Fruit fly (Drosophila melanogaster) whole organism, embryonic: ENCODE data around the gene CG43338.

Source experiments
- Bteb2 ChIP-seq: fragments of 200-800 bp; sonication (Bioruptor generic); optimal IDR thresholded peaks from 2 replicates; lab custom pipeline; 2016; ENCODE audit warnings: missing biosample characterization, missing genetic modification characterization
- CG10147 ChIP-seq: fragments of 200-800 bp; sonication (Bioruptor generic); optimal IDR thresholded peaks from 2 replicates; lab custom pipeline; 2019; ENCODE audit warnings: missing biosample characterization, mild to moderate bottlenecking, missing genetic modification characterization, moderate library complexity
- CG10274 ChIP-seq: fragments of 200-800 bp; sonication (Bioruptor generic); optimal IDR thresholded peaks from 3 replicates; lab custom pipeline; 2017; ENCODE audit warnings: missing biosample characterization, mild to moderate bottlenecking, missing genetic modification characterization
- CG10366 ChIP-seq: fragments of 200-800 bp; sonication (Bioruptor generic); IDR thresholded peaks from 2 replicates; pipeline ENCODE4 v1.3.6; 2022; ENCODE audit warnings: missing biosample characterization, missing genetic modification characterization
- CG11085 ChIP-seq: fragments of 200-800 bp; sonication (Bioruptor generic); IDR thresholded peaks from 2 replicates; pipeline ENCODE4 v1.3.6; 2022; ENCODE audit warnings: missing biosample characterization, missing genetic modification characterization
- CG14860 ChIP-seq: fragments of 200-800 bp; sonication (Bioruptor generic); IDR thresholded peaks from 3 replicates; pipeline ENCODE4 v1.3.6; 2022; ENCODE audit warnings: missing biosample characterization, missing genetic modification characterization; ENCODE audit not compliant: partially characterized antibody
- CG18262 ChIP-seq: fragments of 200-800 bp; optimal IDR thresholded peaks from 3 replicates; lab custom pipeline; 2019; ENCODE audit warnings: missing biosample characterization, mild to moderate bottlenecking, missing genetic modification characterization, moderate library complexity
- CG1832 ChIP-seq: fragments of 200-800 bp; sonication (Bioruptor generic); optimal IDR thresholded peaks from 2 replicates; lab custom pipeline; 2017; ENCODE audit warnings: missing biosample characterization, mild to moderate bottlenecking, missing genetic modification characterization, inconsistent platforms
- CG18599 ChIP-seq: fragments of 200-800 bp; sonication (Bioruptor generic); optimal IDR thresholded peaks from 3 replicates; lab custom pipeline; 2017; ENCODE audit warnings: missing biosample characterization, missing genetic modification characterization, mild to moderate bottlenecking, moderate library complexity, missing genetic modification reagents
- CG2678 ChIP-seq: fragments of 200-800 bp; sonication (Bioruptor generic); optimal IDR thresholded peaks from 3 replicates; lab custom pipeline; 2019; ENCODE audit warnings: missing biosample characterization, mild to moderate bottlenecking, missing genetic modification characterization, moderate library complexity
- CG31388 ChIP-seq: fragments of 200-800 bp; sonication (Bioruptor generic); optimal IDR thresholded peaks from 2 replicates; lab custom pipeline; 2016; ENCODE audit warnings: missing biosample characterization, missing genetic modification characterization
- CG3847 ChIP-seq: fragments of 200-800 bp; sonication (Bioruptor generic); IDR thresholded peaks from 2 replicates; pipeline ENCODE4 v1.3.6; 2022; ENCODE audit warnings: missing biosample characterization, missing genetic modification characterization
- CG5953 ChIP-seq: fragments of 200-800 bp; sonication (Bioruptor generic); IDR thresholded peaks from 2 replicates; pipeline ENCODE4 v1.3.6; 2022; ENCODE audit warnings: missing biosample characterization, missing genetic modification characterization
- CG7839 ChIP-seq: fragments of 200-800 bp; sonication (Bioruptor generic); optimal IDR thresholded peaks from 3 replicates; lab custom pipeline; 2018; ENCODE audit warnings: missing biosample characterization, mild to moderate bottlenecking, missing genetic modification characterization, moderate library complexity
- CG7987 ChIP-seq: fragments of 200-800 bp; sonication (Bioruptor generic); optimal IDR thresholded peaks from 2 replicates; lab custom pipeline; 2018; ENCODE audit warnings: missing biosample characterization, mild to moderate bottlenecking, missing genetic modification characterization, moderate library complexity
- CG8290 ChIP-seq, 3 experiments: fragments of 200-800 bp; sonication (Bioruptor generic); optimal IDR thresholded peaks; 2 replicates each; lab custom pipeline; 2016 to 2019; ENCODE audit warnings: missing biosample characterization in 3 of 3, missing genetic modification characterization in 3 of 3, mild to moderate bottlenecking in 2 of 3, moderate library complexity in 1 of 3
- Mad ChIP-seq: fragments of 200-800 bp; sonication (Bioruptor generic); optimal IDR thresholded peaks from 2 replicates; lab custom pipeline; 2016; ENCODE audit warnings: missing biosample characterization, missing genetic modification characterization
- Max ChIP-seq: fragments of 200-800 bp; sonication (Bioruptor generic); optimal IDR thresholded peaks from 2 replicates; lab custom pipeline; 2016; ENCODE audit warnings: missing biosample characterization, mild to moderate bottlenecking, missing genetic modification characterization
- Mrtf ChIP-seq: fragments of 200-800 bp; sonication (Bioruptor generic); IDR thresholded peaks from 3 replicates; pipeline ENCODE4 v1.3.6; 2022; ENCODE audit warnings: missing biosample characterization, missing genetic modification characterization
- PHDP ChIP-seq: fragments of 200-800 bp; sonication (Bioruptor generic); optimal IDR thresholded peaks from 3 replicates; lab custom pipeline; 2018; ENCODE audit warnings: missing biosample characterization, mild to moderate bottlenecking, missing genetic modification characterization, moderate library complexity
- Scr ChIP-seq: fragments of 200-800 bp; sonication (Bioruptor generic); IDR thresholded peaks from 2 replicates; pipeline ENCODE4 v1.3.6; 2022; ENCODE audit warnings: missing biosample characterization, missing genetic modification characterization; ENCODE audit not compliant: partially characterized antibody
- Taf1 ChIP-seq: fragments of 200-800 bp; sonication (Bioruptor generic); IDR thresholded peaks from 2 replicates; pipeline ENCODE4 v1.3.6; 2022; ENCODE audit warnings: missing biosample characterization, missing genetic modification characterization
- abd-A ChIP-seq: fragments of 200-800 bp; sonication (Bioruptor generic); optimal IDR thresholded peaks from 3 replicates; lab custom pipeline; 2019; ENCODE audit warnings: missing biosample characterization, mild to moderate bottlenecking, missing genetic modification characterization, moderate library complexity
- aop ChIP-seq: fragments of 200-800 bp; sonication (Bioruptor generic); IDR thresholded peaks from 2 replicates; pipeline ENCODE4 v1.3.6; 2022; ENCODE audit warnings: missing biosample characterization, missing genetic modification characterization
- ash1 ChIP-seq: fragments of 200-800 bp; sonication (Bioruptor generic); optimal IDR thresholded peaks from 2 replicates; lab custom pipeline; 2018; ENCODE audit warnings: missing biosample characterization, mild to moderate bottlenecking, missing genetic modification characterization
- bbx ChIP-seq: fragments of 200-800 bp; sonication (Bioruptor generic); IDR thresholded peaks from 2 replicates; pipeline ENCODE4 v1.3.6; 2022; ENCODE audit warnings: missing biosample characterization, missing genetic modification characterization; ENCODE audit not compliant: partially characterized antibody
- bcd ChIP-seq: fragments of 200-800 bp; sonication (Bioruptor generic); optimal IDR thresholded peaks from 2 replicates; lab custom pipeline; 2017; ENCODE audit warnings: missing biosample characterization, mild to moderate bottlenecking, missing genetic modification characterization
- btn ChIP-seq: fragments of 200-800 bp; sonication (Bioruptor generic); optimal IDR thresholded peaks from 2 replicates; lab custom pipeline; 2016; ENCODE audit warnings: missing biosample characterization, missing genetic modification characterization
- chinmo ChIP-seq: fragments of 200-800 bp; sonication (Bioruptor generic); IDR thresholded peaks from 4 replicates; pipeline ENCODE4 v1.3.6; 2022; ENCODE audit warnings: missing biosample characterization, missing genetic modification characterization; ENCODE audit not compliant: partially characterized antibody
- chm ChIP-seq: fragments of 200-800 bp; sonication (Bioruptor generic); IDR thresholded peaks from 2 replicates; pipeline ENCODE4 v1.3.6; 2022; ENCODE audit warnings: missing biosample characterization, missing genetic modification characterization
- crol ChIP-seq: fragments of 200-800 bp; sonication (Bioruptor generic); IDR thresholded peaks from 2 replicates; pipeline ENCODE4 v1.3.6; 2022; ENCODE audit warnings: missing biosample characterization, missing genetic modification characterization
- grau ChIP-seq: fragments of 200-800 bp; optimal IDR thresholded peaks from 3 replicates; lab custom pipeline; 2019; ENCODE audit warnings: missing biosample characterization, mild to moderate bottlenecking, missing genetic modification characterization, moderate library complexity
- gro ChIP-seq: fragments of 200-800 bp; sonication (Bioruptor generic); optimal IDR thresholded peaks from 2 replicates; lab custom pipeline; 2016; ENCODE audit warnings: missing biosample characterization, missing genetic modification characterization
- gt ChIP-seq: fragments of 200-800 bp; sonication (Bioruptor generic); IDR thresholded peaks from 2 replicates; pipeline ENCODE4 v1.3.6; 2022; ENCODE audit warnings: missing biosample characterization, missing genetic modification characterization
- hbn ChIP-seq: fragments of 200-800 bp; sonication (Bioruptor generic); IDR thresholded peaks from 2 replicates; pipeline ENCODE4 v1.3.6; 2022; ENCODE audit warnings: missing biosample characterization, missing genetic modification characterization; ENCODE audit not compliant: partially characterized antibody
- insv ChIP-seq, 2 experiments: fragments of 200-800 bp; sonication (Bioruptor generic); optimal IDR thresholded peaks; 3 replicates each; lab custom pipeline; 2016 to 2018; ENCODE audit warnings: missing biosample characterization in 2 of 2, missing genetic modification characterization in 2 of 2
- inv ChIP-seq: fragments of 200-800 bp; sonication (Bioruptor generic); IDR thresholded peaks from 2 replicates; pipeline ENCODE4 v1.3.6; 2022; ENCODE audit warnings: missing biosample characterization, missing genetic modification characterization; ENCODE audit not compliant: partially characterized antibody
- jing ChIP-seq: fragments of 200-800 bp; sonication (Bioruptor generic); optimal IDR thresholded peaks from 2 replicates; lab custom pipeline; 2018; ENCODE audit warnings: missing biosample characterization, mild to moderate bottlenecking, missing genetic modification characterization
- kni ChIP-seq: fragments of 200-800 bp; sonication (Bioruptor generic); optimal IDR thresholded peaks from 3 replicates; lab custom pipeline; 2017; ENCODE audit warnings: mild to moderate bottlenecking, missing biosample characterization, missing genetic modification reagents, missing genetic modification characterization
- nerfin-2 ChIP-seq: fragments of 200-800 bp; sonication (Bioruptor generic); IDR thresholded peaks from 2 replicates; pipeline ENCODE4 v1.3.6; 2022; ENCODE audit warnings: missing biosample characterization, missing genetic modification characterization; ENCODE audit not compliant: partially characterized antibody
- nom ChIP-seq: fragments of 200-800 bp; sonication (Bioruptor generic); optimal IDR thresholded peaks from 2 replicates; lab custom pipeline; 2017; ENCODE audit warnings: missing biosample characterization, missing genetic modification characterization, mild to moderate bottlenecking, moderate library complexity, missing genetic modification reagents
- org-1 ChIP-seq: fragments of 200-800 bp; sonication (Bioruptor generic); optimal IDR thresholded peaks from 2 replicates; lab custom pipeline; 2017; ENCODE audit warnings: missing biosample characterization, missing genetic modification characterization
- pfk ChIP-seq: fragments of 200-800 bp; sonication (Bioruptor generic); optimal IDR thresholded peaks from 2 replicates; lab custom pipeline; 2018; ENCODE audit warnings: missing biosample characterization, mild to moderate bottlenecking, missing genetic modification characterization, moderate library complexity
- ro ChIP-seq: fragments of 200-800 bp; sonication (Bioruptor generic); IDR thresholded peaks from 2 replicates; pipeline ENCODE4 v1.3.6; 2022; ENCODE audit warnings: missing biosample characterization, missing genetic modification characterization
- sc ChIP-seq, 3 experiments: fragments of >200 bp in 2 of 3; fragments of 200-800 bp in 1 of 3; sonication (Bioruptor generic) in 1 of 3; optimal IDR thresholded peaks; 2 replicates in 2 of 3; 3 replicates in 1 of 3; lab custom pipeline; 2017; ENCODE audit warnings: mild to moderate bottlenecking in 1 of 3, missing biosample characterization in 1 of 3, missing genetic modification characterization in 1 of 3, missing genetic modification reagents in 1 of 3
- sqz ChIP-seq: fragments of 200-800 bp; sonication (Bioruptor generic); optimal IDR thresholded peaks from 3 replicates; lab custom pipeline; 2018; ENCODE audit warnings: missing biosample characterization, mild to moderate bottlenecking, missing genetic modification characterization
- twi ChIP-seq: fragments of 200-800 bp; optimal IDR thresholded peaks from 2 replicates; lab custom pipeline; 2019; ENCODE audit warnings: missing biosample characterization, mild to moderate bottlenecking, missing genetic modification characterization, moderate library complexity
- vnd ChIP-seq: fragments of 200-800 bp; sonication (Bioruptor generic); IDR thresholded peaks from 3 replicates; pipeline ENCODE4 v1.3.6; 2022; ENCODE audit warnings: missing biosample characterization, missing genetic modification characterization; ENCODE audit not compliant: partially characterized antibody

Gene CG43338

DNA sequence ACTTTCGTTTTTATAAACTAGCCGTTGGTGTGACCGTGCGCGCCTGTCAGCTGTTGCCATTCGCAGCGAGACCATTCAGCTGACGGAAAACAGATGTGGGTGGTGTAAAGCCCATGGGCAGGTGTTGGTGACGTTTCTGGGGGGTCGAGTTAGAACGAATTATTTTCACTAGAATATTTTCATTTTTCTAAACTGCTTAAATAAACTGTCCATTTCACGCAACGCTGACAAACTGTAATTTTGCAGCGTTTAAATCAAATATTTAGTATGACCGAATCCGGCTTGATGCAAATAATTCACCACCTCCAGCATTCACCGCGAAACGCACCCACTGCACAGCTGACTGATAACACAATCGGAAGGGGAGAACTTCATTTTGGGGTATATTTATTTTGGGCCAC is 24.4 kb upstream of the CG43338 start, which contains the start of the genes CG10383 and CG10338 (continued):
- TF ChIP-seq ro (peak; percentile 38; the same call in 1 of the 2 replicates), bcd (peak; percentile 83), vnd (no peak), nerfin-2 (GFP tag; lab: Robert Waterston, UW) (no peak), insv (GFP tag; optimal IDR thresholded peaks at IDR 0.05; lab: Kevin White, UChicago) (peak in 1 of 2 experiments; percentile 43), inv (no peak), Max (GFP tag; lab: Kevin White, UChicago) (peak; percentile 78), CG10274 (GFP tag; lab: Kevin White, UChicago) (no peak), ash1 (GFP tag; lab: Kevin White, UChicago) (no peak), pfk (no peak), CG10147 (GFP tag; lab: Kevin White, UChicago) (peak; percentile 70), CG1832 (no peak), jing (peak; percentile 75), CG10366 (GFP tag; lab: Robert Waterston, UW) (peak; percentile 89), sc (optimal IDR thresholded peaks at IDR 0.05; lab: Kevin White, UChicago) (no peak), sc (GFP tag; optimal IDR thresholded peaks at IDR 0.05; lab: Kevin White, UChicago) (peak; percentile 33), CG7839 (tag; lab: Kevin White, UChicago) (peak; percentile 80), abd-A (tag; lab: Kevin White, UChicago) (no peak), CG18262 (peak; percentile 73), btn (GFP tag; lab: Kevin White, UChicago) (peak; percentile 25), crol (GFP tag; lab: Robert Waterston, UW) (peak; percentile 43; the same call in 1 of the 2 replicates), PHDP (tag; lab: Kevin White, UChicago) (peak; percentile 82), twi (tag; lab: Kevin White, UChicago) (peak; percentile 70), aop (peak; percentile 69; the same call in 1 of the 2 replicates), Bteb2 (peak; percentile 86), CG18599 (peak; percentile 92), bbx (GFP tag; lab: Robert Waterston, UW) (no peak), gt (GFP tag; lab: Robert Waterston, UW) (peak; percentile 68), sqz (no peak), kni (GFP tag; lab: Kevin White, UChicago) (peak; percentile 26), CG8290 (GFP tag; optimal IDR thresholded peaks at IDR 0.05; lab: Kevin White, UChicago) (peak; percentile 48), CG8290 (tag; optimal IDR thresholded peaks at IDR 0.05; lab: Kevin White, UChicago) (peak in 1 of 2 experiments; percentile 94), Taf1 (peak; percentile 84), hbn (no peak), gro (GFP tag; lab: Kevin White, UChicago) (peak; percentile 87), CG7987 (GFP tag; lab: Kevin White, UChicago) (peak; percentile 41), CG5953 (peak; percentile 73), chm (GFP tag; lab: Robert Waterston, UW) (peak; percentile 89), Mrtf (GFP tag; lab: Robert Waterston, UW) (peak; percentile 83), CG31388 (GFP tag; lab: Kevin White, UChicago) (peak; percentile 46), CG11085 (GFP tag; lab: Robert Waterston, UW) (peak; percentile 83), grau (peak; percentile 78), Mad (GFP tag; lab: Kevin White, UChicago) (peak; percentile 79), nom (GFP tag; lab: Kevin White, UChicago) (peak; percentile 17), chinmo (GFP tag; lab: Robert Waterston, UW) (0 out of 4 replicates have a peak, but pooled peaks have one; percentile 27), Scr (GFP tag; lab: Robert Waterston, UW) (peak; percentile 23; the same call in 1 of the 2 replicates), CG2678 (tag; lab: Kevin White, UChicago) (peak; percentile 79), CG14860 (GFP tag; lab: Robert Waterston, UW) (no peak), CG3847 (GFP tag; lab: Robert Waterston, UW) (peak; percentile 86), org-1 (peak; percentile 57)
